Worm (Caenorhabditis elegans) whole organism, late embryonic: ENCODE data around the gene metr-1.

Experiments used
- K02D7.2 ChIP-seq: sonication (generic microtip); optimal IDR thresholded peaks from 2 replicates; lab custom pipeline; 2017; ENCODE audit warnings: mild to moderate bottlenecking, missing genetic modification characterization, missing compliant biosample characterization
- K09A11.1 ChIP-seq: sonication (generic microtip); optimal IDR thresholded peaks from 2 replicates; lab custom pipeline; 2017; ENCODE audit warnings: antibody characterized with exemption, mild to moderate bottlenecking, missing genetic modification characterization, missing compliant biosample characterization; ENCODE audit not compliant: insufficient read depth
- ceh-45 ChIP-seq: fragments of 200-800 bp; sonication (Bioruptor generic); IDR thresholded peaks from 2 replicates; pipeline ENCODE4 v1.3.6; 2022; ENCODE audit warnings: missing genetic modification reagents, missing genetic modification characterization, missing compliant biosample characterization
- che-1 ChIP-seq: sonication (generic microtip); optimal IDR thresholded peaks from 2 replicates; lab custom pipeline; 2016; ENCODE audit warnings: mild to moderate bottlenecking, missing genetic modification characterization, missing compliant biosample characterization
- dve-1 ChIP-seq: sonication (generic microtip); optimal IDR thresholded peaks from 2 replicates; lab custom pipeline; 2017; ENCODE audit warnings: antibody characterized with exemption, mild to moderate bottlenecking, missing genetic modification characterization, missing compliant biosample characterization
- ets-4 ChIP-seq: sonication (generic microtip); optimal IDR thresholded peaks from 2 replicates; lab custom pipeline; 2016; ENCODE audit warnings: missing genetic modification characterization, missing compliant biosample characterization
- fkh-10 ChIP-seq: fragments of 150-350 bp; optimal IDR thresholded peaks from 2 replicates; lab custom pipeline; 2014; ENCODE audit warnings: missing biosample characterization, missing genetic modification reagents, missing genetic modification characterization
- lin-11 ChIP-seq: fragments of 200-800 bp; sonication (Bioruptor generic); optimal IDR thresholded peaks from 2 replicates; lab custom pipeline; 2018; ENCODE audit warnings: mild to moderate bottlenecking, missing genetic modification characterization, missing compliant biosample characterization
- mec-3 ChIP-seq: sonication (generic microtip); optimal IDR thresholded peaks from 2 replicates; lab custom pipeline; 2016; ENCODE audit warnings: borderline replicate concordance, missing genetic modification characterization, missing compliant biosample characterization
- pha-4 ChIP-seq: fragments of 150-350 bp; optimal IDR thresholded peaks from 2 replicates; lab custom pipeline; 2018; ENCODE audit warnings: missing biosample characterization, missing genetic modification reagents, missing genetic modification characterization
- pqm-1 ChIP-seq: sonication (generic microtip); optimal IDR thresholded peaks from 2 replicates; lab custom pipeline; 2016; ENCODE audit warnings: missing genetic modification characterization, missing compliant biosample characterization
- syd-9 ChIP-seq: sonication (generic microtip); optimal IDR thresholded peaks from 2 replicates; lab custom pipeline; 2016; ENCODE audit warnings: mild to moderate bottlenecking, missing genetic modification characterization, moderate library complexity, missing compliant biosample characterization

DNA sequence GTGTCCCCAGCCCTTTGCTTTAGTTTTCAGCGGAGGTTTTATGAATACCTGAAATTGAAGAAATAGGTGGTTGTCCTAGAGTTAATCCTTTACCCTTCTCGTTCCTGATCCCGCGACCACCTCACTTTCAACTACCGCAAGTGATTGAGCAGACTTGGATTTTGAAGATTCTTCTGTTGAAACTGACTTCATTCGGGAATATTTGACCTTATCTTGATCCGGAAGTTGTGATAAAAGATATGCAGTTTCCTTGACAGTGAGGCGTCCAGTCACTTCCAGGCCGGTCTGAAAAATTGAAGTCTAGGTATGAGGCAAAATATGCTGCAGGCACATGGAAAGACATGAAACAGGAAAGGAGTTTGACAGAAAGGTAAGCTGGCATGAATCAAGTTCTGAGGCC is 28.8 kb downstream of the metr-1 start:
- TF ChIP-seq che-1 (tag; lab: Kevin White, UChicago) (no peak), lin-11 (no peak), pqm-1 (tag; lab: Kevin White, UChicago) (no peak), ceh-45 (GFP tag; lab: Robert Waterston, UW) (no peak), dve-1 (tag; lab: Kevin White, UChicago) (no peak), pha-4 (no peak), syd-9 (no peak), fkh-10 (no peak), K02D7.2 (tag; lab: Kevin White, UChicago) (no peak), ets-4 (tag; lab: Kevin White, UChicago) (no peak), mec-3 (tag; lab: Kevin White, UChicago) (no peak), K09A11.1 (tag; lab: Kevin White, UChicago) (no peak)
